Fruit fly (Drosophila melanogaster): ENCODE data around the gene Aven.

The Aven gene

dm6 chrX:12653574-12653973 lies 24.1 kb upstream of the Aven start, which contains the start of gene CkIalpha (continued):
- TF ChIP-seq zfh2 (GFP tag; optimal IDR thresholded peaks at IDR 0.05) (peak; percentile 81), Spps (tag; optimal IDR thresholded peaks at IDR 0.05) (peak; percentile 9), Sin3A (optimal IDR thresholded peaks at IDR 0.05) (peak; percentile 64), btn (GFP tag; optimal IDR thresholded peaks at IDR 0.05) (no peak), Hr3 (GFP tag; optimal IDR thresholded peaks at IDR 0.05) (peak; percentile 44), CG11695 (GFP tag; IDR thresholded peaks at IDR 0.05) (0 out of 3 replicates have a peak, but pooled peaks have one; percentile 31), CG6765 (GFP tag; optimal IDR thresholded peaks at IDR 0.05) (no peak), CG7786 (GFP tag; optimal IDR thresholded peaks at IDR 0.05) (peak; percentile 58), CG9215 (GFP tag; IDR thresholded peaks at IDR 0.05) (no peak), Gsc (GFP tag; IDR thresholded peaks at IDR 0.05) (no peak), tgo (GFP tag; IDR thresholded peaks at IDR 0.05) (0 out of 3 replicates have a peak, but pooled peaks have one; percentile 27), sens-2 (GFP tag; IDR thresholded peaks at IDR 0.05) (no peak), CG16779 (GFP tag; IDR thresholded peaks at IDR 0.05) (0 out of 2 replicates have a peak, but pooled peaks have one; percentile 30), ase (GFP tag; IDR thresholded peaks at IDR 0.05) (no peak), sisA (GFP tag; IDR thresholded peaks at IDR 0.05) (peak; percentile 59), slbo (GFP tag; IDR thresholded peaks at IDR 0.05) (peak; percentile 81), HLHmδ (GFP tag; optimal IDR thresholded peaks at IDR 0.05) (no peak), jumu (GFP tag; optimal IDR thresholded peaks at IDR 0.05) (peak; percentile 67), Neu2 (GFP tag; optimal IDR thresholded peaks at IDR 0.05; ENCODE audit: borderline replicate concordance) (no peak), Nf-YC (tag; optimal IDR thresholded peaks at IDR 0.05) (peak; percentile 15), Hr78 (GFP tag; optimal IDR thresholded peaks at IDR 0.05) (no peak), Scr (GFP tag; IDR thresholded peaks at IDR 0.05; ENCODE audit: partially characterized antibody) (peak; percentile 96), CG5180 (GFP tag; optimal IDR thresholded peaks at IDR 0.05) (no peak), CG7839 (tag; optimal IDR thresholded peaks at IDR 0.05) (peak; percentile 25), gsb (GFP tag; IDR thresholded peaks at IDR 0.05) (no peak), sna (GFP tag; IDR thresholded peaks at IDR 0.05; ENCODE audit: partially characterized antibody) (peak; percentile 98), p53 (GFP tag; optimal IDR thresholded peaks at IDR 0.05) (no peak), Hmx (GFP tag; optimal IDR thresholded peaks at IDR 0.05) (no peak), CG15011 (GFP tag; optimal IDR thresholded peaks at IDR 0.05) (no peak), scrt (GFP tag; optimal IDR thresholded peaks at IDR 0.05) (no peak), CG11696 (GFP tag; IDR thresholded peaks at IDR 0.05) (no peak), CG1529 (GFP tag; optimal IDR thresholded peaks at IDR 0.05) (no peak), CG4854 (GFP tag; optimal IDR thresholded peaks at IDR 0.05) (peak; percentile 57), CG8290 (GFP tag; optimal IDR thresholded peaks at IDR 0.05) (peak; percentile 42), CG8290 (tag; optimal IDR thresholded peaks at IDR 0.05) (peak in 1 of 2 experiments; percentile 92), CG2202 (tag; optimal IDR thresholded peaks at IDR 0.05) (no peak), CrebB (tag; optimal IDR thresholded peaks at IDR 0.05) (peak; percentile 7), CG2116 (GFP tag; optimal IDR thresholded peaks at IDR 0.05) (peak; percentile 95), oc (tag; optimal IDR thresholded peaks at IDR 0.05) (no peak), croc (GFP tag; conservative IDR thresholded peaks at IDR 0.05) (no peak), CG11093 (GFP tag; IDR thresholded peaks at IDR 0.05) (no peak), CG12659 (GFP tag; optimal IDR thresholded peaks at IDR 0.05) (peak; percentile 78), Bteb2 (GFP tag; optimal IDR thresholded peaks at IDR 0.05) (peak; percentile 48), CG12071 (GFP tag; optimal IDR thresholded peaks at IDR 0.05) (no peak), Sry-β (GFP tag; optimal IDR thresholded peaks at IDR 0.05) (no peak), kah (GFP tag; optimal IDR thresholded peaks at IDR 0.05) (peak; percentile 45), ftz-f1 (GFP tag; optimal IDR thresholded peaks at IDR 0.05) (peak; percentile 61), CG3407 (GFP tag; optimal IDR thresholded peaks at IDR 0.05) (no peak), Ptx1 (GFP tag; IDR thresholded peaks at IDR 0.05) (peak; percentile 48), Nf-YB (GFP tag; optimal IDR thresholded peaks at IDR 0.05) (no peak), Hr51 (GFP tag; optimal IDR thresholded peaks at IDR 0.05) (peak in 1 of 2 experiments; percentile 60), NK7.1 (GFP tag; optimal IDR thresholded peaks at IDR 0.05) (no peak)
